Fruit fly (Drosophila melanogaster) whole organism, wandering third instar larva: ENCODE results near the gene CG9953.

Experiments
- Abd-B ChIP-seq: fragments of >200 bp; optimal IDR thresholded peaks from 2 replicates; lab custom pipeline; 2017; ENCODE audit warnings: missing biosample characterization, missing genetic modification characterization
- CrebA ChIP-seq: fragments of 200-800 bp; sonication (Bioruptor generic); optimal IDR thresholded peaks from 2 replicates; lab custom pipeline; 2016; ENCODE audit warnings: missing biosample characterization, mild to moderate bottlenecking, missing genetic modification characterization, borderline replicate concordance
- dl ChIP-seq, 2 experiments: fragments of 175-275, 200-275 bp in 1 of 2; fragments of 200-275 bp in 1 of 2; sonication (Bioruptor generic); optimal IDR thresholded peaks; lab custom pipeline; 2018; ENCODE audit warnings: mild to moderate bottlenecking in 2 of 2, missing biosample characterization in 2 of 2, missing genetic modification characterization in 2 of 2, moderate library complexity in 2 of 2; ENCODE audit not compliant: partially characterized antibody in 2 of 2, insufficient read depth in 1 of 2
- dsf ChIP-seq: sonication (Bioruptor generic); optimal IDR thresholded peaks from 2 replicates; lab custom pipeline; 2016; ENCODE audit warnings: missing biosample characterization, missing genetic modification characterization, borderline replicate concordance
- rgr ChIP-seq: fragments of 200-800 bp; sonication (Bioruptor generic); optimal IDR thresholded peaks from 3 replicates; lab custom pipeline; 2016; ENCODE audit warnings: missing biosample characterization, mild to moderate bottlenecking, missing genetic modification characterization

- TF ChIP-seq CrebA (GFP tag; lab: Kevin White, UChicago) (no peak), dl (GFP tag; optimal IDR thresholded peaks at IDR 0.05; lab: Kevin White, UChicago; ENCODE audit: insufficient read depth in 1 of 2, partially characterized antibody in 2 of 2) (no peak), rgr (GFP tag; lab: Kevin White, UChicago) (no peak), Abd-B (GFP tag; lab: Kevin White, UChicago) (no peak), dsf (GFP tag; lab: Kevin White, UChicago) (no peak)
Observed at dm6 chr3L:6945357-6945756, 24.1 kb upstream of the CG9953 start.
